Fruit fly (Drosophila melanogaster) S2 (cell line): ENCODE measurements around the gene Nepl15.

Experiments used
- CG8478 ChIP-seq: fragments of >200 bp; optimal IDR thresholded peaks from 2 replicates; lab custom pipeline; 2018
- CTCF ChIP-seq, 2 experiments: fragments of >200 bp; optimal IDR thresholded peaks; 2 replicates each; lab custom pipeline; 2018

- no peak for TF ChIP-seq CTCF (optimal IDR thresholded peaks at IDR 0.05; lab: Kevin White, UChicago)
- no peak for TF ChIP-seq CG8478
Measured at dm6 chr3R:22803655-22804341, 37.8 kb upstream of the Nepl15 start, which contains the start of gene CG7031.
